Fruit fly (Drosophila melanogaster) whole organism, embryonic: ENCODE data around the gene CG3337.

Experiments used
- Abd-B ChIP-seq: fragments of 200-800 bp; sonication (Bioruptor generic); optimal IDR thresholded peaks from 2 replicates; lab custom pipeline; 2018; ENCODE audit warnings: missing biosample characterization, mild to moderate bottlenecking, missing genetic modification characterization, moderate library complexity
- CG10209 ChIP-seq: fragments of 200-800 bp; sonication (Bioruptor generic); optimal IDR thresholded peaks from 3 replicates; lab custom pipeline; 2017; ENCODE audit warnings: missing biosample characterization, mild to moderate bottlenecking, missing genetic modification characterization, missing genetic modification reagents
- CG10366 ChIP-seq: fragments of 200-800 bp; sonication (Bioruptor generic); IDR thresholded peaks from 2 replicates; pipeline ENCODE4 v1.3.6; 2022; ENCODE audit warnings: missing biosample characterization, missing genetic modification characterization
- CG10462 ChIP-seq: fragments of 200-800 bp; sonication (Bioruptor generic); optimal IDR thresholded peaks from 2 replicates; lab custom pipeline; 2016; ENCODE audit warnings: missing biosample characterization, missing genetic modification characterization
- CG10979 ChIP-seq: fragments of 200-800 bp; sonication (Bioruptor generic); optimal IDR thresholded peaks from 2 replicates; lab custom pipeline; 2018; ENCODE audit warnings: missing biosample characterization, mild to moderate bottlenecking, missing genetic modification characterization, moderate library complexity
- CG13894 ChIP-seq: fragments of 200-800 bp; sonication (Bioruptor generic); optimal IDR thresholded peaks from 3 replicates; lab custom pipeline; 2018; ENCODE audit warnings: missing biosample characterization, mild to moderate bottlenecking, missing genetic modification characterization, moderate library complexity
- CG15601 ChIP-seq: fragments of 200-800 bp; sonication (Bioruptor generic); optimal IDR thresholded peaks from 3 replicates; lab custom pipeline; 2019; ENCODE audit warnings: missing biosample characterization, mild to moderate bottlenecking, missing genetic modification characterization, moderate library complexity
- CG1647 ChIP-seq: fragments of 200-800 bp; sonication (Bioruptor generic); optimal IDR thresholded peaks from 3 replicates; lab custom pipeline; 2016; ENCODE audit warnings: missing biosample characterization, missing genetic modification characterization
- CG16779 ChIP-seq: fragments of 200-800 bp; sonication (Bioruptor generic); IDR thresholded peaks from 2 replicates; pipeline ENCODE4 v1.3.6; 2022; ENCODE audit warnings: missing biosample characterization, missing genetic modification characterization
- CG18619 ChIP-seq: fragments of 200-800 bp; sonication (Bioruptor generic); optimal IDR thresholded peaks from 3 replicates; lab custom pipeline; 2017; ENCODE audit warnings: missing biosample characterization, mild to moderate bottlenecking, missing genetic modification characterization
- CG2199 ChIP-seq: fragments of 200-800 bp; sonication (Bioruptor generic); IDR thresholded peaks from 3 replicates; pipeline ENCODE4 v1.3.6; 2022; ENCODE audit warnings: missing biosample characterization, missing genetic modification characterization
- CG31224 ChIP-seq: fragments of 200-800 bp; sonication (Bioruptor generic); IDR thresholded peaks from 2 replicates; pipeline ENCODE4 v1.3.6; 2022; ENCODE audit warnings: missing biosample characterization, missing genetic modification characterization
- CG33213 ChIP-seq: fragments of 200-800 bp; sonication (Bioruptor generic); optimal IDR thresholded peaks from 3 replicates; lab custom pipeline; 2016; ENCODE audit warnings: missing biosample characterization, missing genetic modification characterization
- CG33557 ChIP-seq: fragments of 200-800 bp; sonication (Bioruptor generic); optimal IDR thresholded peaks from 2 replicates; lab custom pipeline; 2019; ENCODE audit warnings: missing biosample characterization, mild to moderate bottlenecking, missing genetic modification characterization, moderate library complexity
- CG34422 ChIP-seq: fragments of 200-800 bp; sonication (Bioruptor generic); IDR thresholded peaks from 3 replicates; pipeline ENCODE4 v1.3.6; 2022; ENCODE audit warnings: missing biosample characterization, missing genetic modification characterization
- CG3838 ChIP-seq: fragments of 200-800 bp; sonication (Bioruptor generic); optimal IDR thresholded peaks from 3 replicates; lab custom pipeline; 2016; ENCODE audit warnings: missing biosample characterization, missing genetic modification characterization
- CG43689 ChIP-seq: fragments of 200-800 bp; sonication (Bioruptor generic); IDR thresholded peaks from 2 replicates; pipeline ENCODE4 v1.3.6; 2022; ENCODE audit warnings: missing biosample characterization, missing genetic modification characterization
- CG6654 ChIP-seq: fragments of 200-800 bp; sonication (Bioruptor generic); optimal IDR thresholded peaks from 2 replicates; lab custom pipeline; 2017; ENCODE audit warnings: missing biosample characterization, mild to moderate bottlenecking, missing genetic modification characterization
- CG6689 ChIP-seq: fragments of 200-800 bp; sonication (Bioruptor generic); IDR thresholded peaks from 2 replicates; pipeline ENCODE4 v1.3.6; 2022; ENCODE audit warnings: missing biosample characterization, missing genetic modification characterization
- CG7786 ChIP-seq: fragments of 200-800 bp; sonication (Bioruptor generic); optimal IDR thresholded peaks from 2 replicates; lab custom pipeline; 2016; ENCODE audit warnings: missing biosample characterization, missing genetic modification characterization
- CG7987 ChIP-seq: fragments of 200-800 bp; sonication (Bioruptor generic); optimal IDR thresholded peaks from 2 replicates; lab custom pipeline; 2018; ENCODE audit warnings: missing biosample characterization, mild to moderate bottlenecking, missing genetic modification characterization, moderate library complexity
- D ChIP-seq, 2 experiments: fragments of 200-800 bp in 1 of 2; fragments of >200 bp in 1 of 2; sonication (Bioruptor generic) in 1 of 2; optimal IDR thresholded peaks; 2 replicates in 1 of 2; 3 replicates in 1 of 2; lab custom pipeline; 2017; ENCODE audit warnings: mild to moderate bottlenecking in 1 of 2, missing biosample characterization in 1 of 2, missing genetic modification characterization in 1 of 2, missing genetic modification reagents in 1 of 2
- Dref ChIP-seq: fragments of 200-800 bp; sonication (Bioruptor generic); IDR thresholded peaks from 2 replicates; pipeline ENCODE4 v1.3.6; 2022; ENCODE audit warnings: missing biosample characterization, missing genetic modification characterization
- Fer3 ChIP-seq: fragments of 200-800 bp; sonication (Bioruptor generic); optimal IDR thresholded peaks from 2 replicates; lab custom pipeline; 2018; ENCODE audit warnings: missing biosample characterization, mild to moderate bottlenecking, missing genetic modification characterization, moderate library complexity
- GATAe ChIP-seq: fragments of 200-800 bp; sonication (Bioruptor generic); conservative IDR thresholded peaks from 2 replicates; pipeline ENCODE4 v1.3.6; 2022; ENCODE audit warnings: missing biosample characterization, missing genetic modification characterization
- H2.0 ChIP-seq: fragments of 200-800 bp; sonication (Bioruptor generic); IDR thresholded peaks from 2 replicates; pipeline ENCODE4 v1.3.6; 2022; ENCODE audit warnings: missing biosample characterization, missing genetic modification characterization
- MBD-R2 ChIP-seq: fragments of 200-800 bp; sonication (Bioruptor generic); IDR thresholded peaks from 2 replicates; pipeline ENCODE4 v1.3.6; 2022; ENCODE audit warnings: missing biosample characterization, missing genetic modification characterization
- Meics ChIP-seq: fragments of 200-800 bp; sonication (Bioruptor generic); optimal IDR thresholded peaks from 2 replicates; lab custom pipeline; 2017; ENCODE audit warnings: missing biosample characterization, mild to moderate bottlenecking, missing genetic modification characterization
- NK7.1 ChIP-seq: fragments of 200-800 bp; sonication (Bioruptor generic); optimal IDR thresholded peaks from 3 replicates; lab custom pipeline; 2016; ENCODE audit warnings: missing biosample characterization, missing genetic modification characterization
- Nf-YA ChIP-seq: fragments of 200-800 bp; sonication (Bioruptor generic); IDR thresholded peaks from 2 replicates; pipeline ENCODE4 v1.3.6; 2022; ENCODE audit warnings: missing biosample characterization, missing genetic modification characterization
- Sry-β ChIP-seq: fragments of 200-800 bp; sonication (Bioruptor generic); optimal IDR thresholded peaks from 2 replicates; lab custom pipeline; 2018; ENCODE audit warnings: missing biosample characterization, mild to moderate bottlenecking, missing genetic modification characterization, moderate library complexity
- Xbp1 ChIP-seq: fragments of 200-800 bp; sonication (Bioruptor generic); optimal IDR thresholded peaks from 3 replicates; lab custom pipeline; 2016; ENCODE audit warnings: missing biosample characterization, mild to moderate bottlenecking, missing genetic modification characterization
- amos ChIP-seq: fragments of 200-800 bp; sonication (Bioruptor generic); IDR thresholded peaks from 2 replicates; pipeline ENCODE4 v1.3.6; 2022; ENCODE audit warnings: missing biosample characterization, missing genetic modification characterization; ENCODE audit not compliant: partially characterized antibody
- btn ChIP-seq: fragments of 200-800 bp; sonication (Bioruptor generic); optimal IDR thresholded peaks from 2 replicates; lab custom pipeline; 2016; ENCODE audit warnings: missing biosample characterization, missing genetic modification characterization
- chm ChIP-seq: fragments of 200-800 bp; sonication (Bioruptor generic); IDR thresholded peaks from 2 replicates; pipeline ENCODE4 v1.3.6; 2022; ENCODE audit warnings: missing biosample characterization, missing genetic modification characterization
- crol ChIP-seq: fragments of 200-800 bp; sonication (Bioruptor generic); IDR thresholded peaks from 2 replicates; pipeline ENCODE4 v1.3.6; 2022; ENCODE audit warnings: missing biosample characterization, missing genetic modification characterization
- cwo ChIP-seq: fragments of 200-800 bp; sonication (Bioruptor generic); optimal IDR thresholded peaks from 3 replicates; lab custom pipeline; 2017; ENCODE audit warnings: missing biosample characterization, missing genetic modification characterization, mild to moderate bottlenecking, moderate library complexity, missing genetic modification reagents
- fd3F ChIP-seq: fragments of 200-800 bp; sonication (Bioruptor generic); optimal IDR thresholded peaks from 2 replicates; lab custom pipeline; 2018; ENCODE audit warnings: missing biosample characterization, mild to moderate bottlenecking, missing genetic modification characterization, moderate library complexity
- fu2 ChIP-seq: fragments of 200-800 bp; sonication (Bioruptor generic); optimal IDR thresholded peaks from 2 replicates; lab custom pipeline; 2016; ENCODE audit warnings: missing biosample characterization, missing genetic modification characterization
- gem ChIP-seq: fragments of 200-800 bp; sonication (Bioruptor generic); optimal IDR thresholded peaks from 2 replicates; lab custom pipeline; 2019; ENCODE audit warnings: missing biosample characterization, mild to moderate bottlenecking, missing genetic modification characterization, moderate library complexity
- gro ChIP-seq: fragments of 200-800 bp; sonication (Bioruptor generic); optimal IDR thresholded peaks from 2 replicates; lab custom pipeline; 2016; ENCODE audit warnings: missing biosample characterization, missing genetic modification characterization
- h ChIP-seq: fragments of >200 bp; optimal IDR thresholded peaks from 2 replicates; lab custom pipeline; 2017
- p53 ChIP-seq: fragments of 200-800 bp; sonication (Bioruptor generic); optimal IDR thresholded peaks from 2 replicates; lab custom pipeline; 2016; ENCODE audit warnings: missing biosample characterization, missing genetic modification characterization
- pan ChIP-seq, 4 experiments: fragments of >200 bp in 3 of 4; fragments of 200-800 bp in 1 of 4; sonication (Bioruptor generic) in 1 of 4; optimal IDR thresholded peaks in 3 of 4; IDR thresholded peaks in 1 of 4; 2 replicates each; pipeline versions ENCODE4 v1.3.6 to Lab custom; 2017 to 2022; ENCODE audit warnings: missing biosample characterization in 2 of 4, missing genetic modification characterization in 2 of 4, mixed read lengths in 1 of 4
- pita ChIP-seq: fragments of 200-800 bp; sonication (Bioruptor generic); optimal IDR thresholded peaks from 2 replicates; lab custom pipeline; 2017; ENCODE audit warnings: missing biosample characterization, mild to moderate bottlenecking, missing genetic modification characterization
- pzg ChIP-seq: fragments of 200-800 bp; sonication (Bioruptor generic); optimal IDR thresholded peaks from 3 replicates; lab custom pipeline; 2018; ENCODE audit warnings: missing biosample characterization, mild to moderate bottlenecking, missing genetic modification characterization, moderate library complexity
- sens ChIP-seq: fragments of 200-800 bp; sonication (Bioruptor generic); peaks from one replicate; lab custom pipeline; 2016; ENCODE audit warnings: missing biosample characterization, missing genetic modification characterization
- tio ChIP-seq: fragments of 200-800 bp; sonication (Bioruptor generic); optimal IDR thresholded peaks from 2 replicates; lab custom pipeline; 2017; ENCODE audit warnings: missing biosample characterization, missing genetic modification characterization, inconsistent platforms
- toy ChIP-seq: fragments of 200-800 bp; sonication (Bioruptor generic); IDR thresholded peaks from 2 replicates; pipeline ENCODE4 v1.3.6; 2022; ENCODE audit warnings: missing biosample characterization, missing genetic modification characterization

Gene CG3337

dm6 chr3R:21204500-21205167 lies 18.8 kb downstream of the CG3337 start (continued):
- TF ChIP-seq Xbp1: peak; percentile 86
- peak; percentile 84 for TF ChIP-seq tio (GFP tag; lab: Kevin White, UChicago)
- no peak for TF ChIP-seq CG3838 (GFP tag; lab: Kevin White, UChicago)
- TF ChIP-seq CG31224: peak; percentile 30; the same call in 1 of the 2 replicates
- no peak for TF ChIP-seq h
- TF ChIP-seq CG18619: peak; percentile 72
- TF ChIP-seq CG15601 (tag; lab: Kevin White, UChicago): peak; percentile 88
- peak; percentile 29 for TF ChIP-seq Sry-β (GFP tag; lab: Kevin White, UChicago)
- TF ChIP-seq CG2199: peak; percentile 21; the same call in 1 of the 3 replicates
- no peak for TF ChIP-seq pzg (GFP tag; lab: Kevin White, UChicago)
- peak; percentile 76 for TF ChIP-seq btn
- TF ChIP-seq Nf-YA (GFP tag; lab: Robert Waterston, UW): peak; percentile 70; the same call in 1 of the 2 replicates
- TF ChIP-seq CG10366: peak; percentile 74
- TF ChIP-seq H2.0: peak; percentile 66
- TF ChIP-seq cwo (GFP tag; lab: Kevin White, UChicago): peak; percentile 53
- TF ChIP-seq CG33557 (GFP tag; lab: Kevin White, UChicago): peak; percentile 32
- TF ChIP-seq p53: no peak
- TF ChIP-seq GATAe (GFP tag; lab: Robert Waterston, UW): no peak; the same call in 1 of the 2 replicates
- no peak for TF ChIP-seq D (optimal IDR thresholded peaks at IDR 0.05; lab: Kevin White, UChicago)
- peak; percentile 84 for TF ChIP-seq D (GFP tag; optimal IDR thresholded peaks at IDR 0.05; lab: Kevin White, UChicago)
- peak; percentile 50 for TF ChIP-seq Fer3 (tag; lab: Kevin White, UChicago)
- TF ChIP-seq CG10979 (tag; lab: Kevin White, UChicago): peak; percentile 93
- TF ChIP-seq CG6654 (GFP tag; lab: Kevin White, UChicago): peak; percentile 81
- peak; percentile 55 for TF ChIP-seq CG7786 (GFP tag; lab: Kevin White, UChicago)
- peak; percentile 58 for TF ChIP-seq fd3F
- TF ChIP-seq CG1647 (GFP tag; lab: Kevin White, UChicago): peak; percentile 61
- TF ChIP-seq crol (GFP tag; lab: Robert Waterston, UW): peak; percentile 47; the same call in 1 of the 2 replicates
- peak; percentile 72 for TF ChIP-seq CG33213
- TF ChIP-seq chm (GFP tag; lab: Robert Waterston, UW): no peak; the same call in 1 of the 2 replicates
- peak; percentile 80 for TF ChIP-seq Abd-B (GFP tag; lab: Kevin White, UChicago)
- peak; percentile 53; the same call in 2 of the 3 replicates for TF ChIP-seq CG34422 (GFP tag; lab: Robert Waterston, UW)
- TF ChIP-seq pita (GFP tag; lab: Kevin White, UChicago): no peak
- peak; percentile 9 for TF ChIP-seq CG13894 (tag; lab: Kevin White, UChicago)
- TF ChIP-seq fu2 (GFP tag; lab: Kevin White, UChicago): peak; percentile 69
- TF ChIP-seq sens: peak; percentile 99
- TF ChIP-seq amos (GFP tag; lab: Robert Waterston, UW): peak; percentile 42; the same call in 1 of the 2 replicates
- TF ChIP-seq Dref (GFP tag; lab: Robert Waterston, UW): no peak
- TF ChIP-seq CG10209 (GFP tag; lab: Kevin White, UChicago): peak; percentile 88
- TF ChIP-seq CG43689 (GFP tag; lab: Robert Waterston, UW): peak; percentile 47
- peak; percentile 63 for TF ChIP-seq NK7.1
- peak; percentile 63 for TF ChIP-seq CG10462 (GFP tag; lab: Kevin White, UChicago)
- no peak for TF ChIP-seq pan (optimal IDR thresholded peaks at IDR 0.05; lab: Kevin White, UChicago)
- peak in 1 of 2 experiments; percentile 86 for TF ChIP-seq pan (GFP tag; optimal IDR thresholded peaks at IDR 0.05 in 1 of 2, IDR thresholded peaks at IDR 0.05 in 1 of 2)
- TF ChIP-seq Meics (GFP tag; lab: Kevin White, UChicago): peak; percentile 71
- no peak for TF ChIP-seq gro (GFP tag; lab: Kevin White, UChicago)
- TF ChIP-seq CG16779 (GFP tag; lab: Robert Waterston, UW): no peak
- TF ChIP-seq CG7987 (GFP tag; lab: Kevin White, UChicago): peak; percentile 60
- TF ChIP-seq toy (GFP tag; lab: Robert Waterston, UW): no peak
- peak; percentile 94 for TF ChIP-seq gem (tag; lab: Kevin White, UChicago)
- peak; percentile 87 for TF ChIP-seq CG6689
- no peak for TF ChIP-seq MBD-R2
